Worm (Caenorhabditis elegans): ENCODE results near the gene B0285.3.

B0285.3 gene

DNA sequence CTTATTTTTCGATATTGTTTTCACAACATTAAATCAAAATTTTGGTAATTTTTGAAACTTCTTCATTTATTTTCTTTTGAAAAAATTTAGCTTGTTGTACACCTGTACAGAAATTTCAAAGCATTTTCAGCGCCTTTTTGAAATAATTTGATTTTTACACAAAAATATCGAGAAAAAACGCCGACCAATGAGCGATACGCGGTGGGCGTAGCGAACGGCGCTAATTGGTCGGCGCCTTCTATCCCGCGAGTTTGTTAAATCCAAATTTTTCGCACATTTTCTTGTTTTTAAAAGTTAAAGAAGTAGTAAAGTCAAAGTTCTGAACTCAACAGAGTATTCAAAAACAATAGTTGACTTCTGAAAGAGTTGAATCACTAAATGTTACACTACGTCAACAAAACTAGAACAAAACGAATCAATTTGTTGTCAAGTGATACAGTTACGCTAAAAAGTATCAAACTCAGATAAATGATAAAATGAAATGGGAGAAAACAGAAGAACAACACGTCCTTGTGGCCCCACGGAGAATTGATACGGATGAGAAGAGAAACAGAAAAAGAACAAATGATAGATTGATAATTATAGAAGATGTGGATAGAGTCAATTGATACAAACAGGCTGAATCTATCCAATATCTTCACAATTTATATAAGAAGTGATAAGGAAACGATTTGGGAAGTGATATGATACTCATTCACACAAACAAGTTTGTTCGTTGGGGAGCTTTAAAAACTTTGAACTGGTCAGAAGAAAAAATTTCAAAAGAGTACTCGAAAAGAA lies 14.7 kb downstream of the B0285.3 start:
- peak; percentile 75 for TF ChIP-seq blmp-1 (tag; optimal IDR thresholded peaks at IDR 0.05)
- peak in 5 of 6 experiments; percentile 56 to 89 (median 65) for TF ChIP-seq elt-3 (tag; optimal IDR thresholded peaks at IDR 0.05)
- TF ChIP-seq snu-23 (GFP tag; optimal IDR thresholded peaks at IDR 0.05): peak; percentile 41
- TF ChIP-seq nhr-85 (tag): peak; percentile 25
- no peak for TF ChIP-seq swsn-7 (tag; optimal IDR thresholded peaks at IDR 0.05)
- peak; percentile 4 for TF ChIP-seq nhr-20 (tag; optimal IDR thresholded peaks at IDR 0.05)
- peak; percentile 50 for TF ChIP-seq lin-14 (GFP tag; optimal IDR thresholded peaks at IDR 0.05)
- TF ChIP-seq aha-1 (tag; optimal IDR thresholded peaks at IDR 0.05): no peak
- TF ChIP-seq ztf-4 (tag; optimal IDR thresholded peaks at IDR 0.05): no peak

DNA sequence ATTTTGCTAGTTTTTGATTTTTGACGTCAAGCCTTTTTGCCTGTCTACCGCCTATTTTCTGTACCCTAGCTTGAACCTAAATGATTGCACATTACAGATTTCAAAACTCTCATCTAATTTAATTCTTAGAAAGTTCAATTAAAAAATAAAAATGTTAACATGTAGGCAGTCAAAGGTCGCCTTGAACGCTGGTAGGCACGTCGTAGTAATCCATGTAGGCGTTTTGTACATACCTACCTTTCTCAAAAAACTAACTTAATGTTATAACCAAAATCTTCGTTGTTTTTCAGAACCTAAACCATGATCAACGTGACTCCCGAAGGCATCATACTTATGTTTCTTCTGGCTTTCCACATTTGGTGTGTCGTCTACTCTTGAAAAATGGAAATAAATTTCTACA lies 19.3 kb downstream of the B0285.3 start, which contains the start of gene H38K22.9:
Gene H38K22.9 (plus strand): TSS at position 301 of the 400 bp plus-strand sequence.
- TF ChIP-seq ceh-63 (GFP tag; optimal IDR thresholded peaks at IDR 0.05) (no peak), efl-1 (optimal IDR thresholded peaks at IDR 0.05) (no peak), efl-1 (GFP tag; optimal IDR thresholded peaks at IDR 0.05 in 1 of 2) (peak in 1 of 2 experiments; percentile 63), lin-14 (GFP tag; optimal IDR thresholded peaks at IDR 0.05) (no peak), nhr-84 (tag; optimal IDR thresholded peaks at IDR 0.05) (no peak), tbx-2 (tag; optimal IDR thresholded peaks at IDR 0.05) (no peak), C16A3.4 (tag; optimal IDR thresholded peaks at IDR 0.05) (no peak), nhr-77 (tag; optimal IDR thresholded peaks at IDR 0.05) (no peak), nhr-85 (tag) (peak; percentile 25), nhr-47 (tag; optimal IDR thresholded peaks at IDR 0.05) (no peak), mdl-1 (tag; optimal IDR thresholded peaks at IDR 0.05) (no peak)

DNA sequence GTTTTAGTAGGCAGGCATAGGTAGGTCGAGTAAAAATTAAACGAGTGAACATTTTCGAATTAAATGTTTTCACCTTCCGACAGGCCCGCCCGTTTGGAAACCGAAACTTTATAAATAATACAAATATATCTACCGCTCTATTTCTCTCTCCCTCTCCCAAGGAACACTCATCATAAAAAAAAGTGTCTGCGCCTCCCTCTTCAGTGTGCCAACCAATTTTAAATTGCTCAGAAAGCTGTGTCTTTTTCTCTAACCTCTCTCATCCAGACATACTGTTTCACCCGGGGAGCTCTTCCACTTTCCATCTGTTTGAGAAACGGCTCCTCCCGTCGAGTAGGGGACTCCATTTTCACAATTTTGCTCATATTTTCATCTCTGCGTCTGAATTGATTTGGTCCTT lies 20.0 kb downstream of the B0285.3 start:
- no peak for TF ChIP-seq C16A3.4 (tag; optimal IDR thresholded peaks at IDR 0.05)
- no peak for TF ChIP-seq aha-1 (tag; optimal IDR thresholded peaks at IDR 0.05)
- peak; percentile 93 for TF ChIP-seq lin-14 (GFP tag; optimal IDR thresholded peaks at IDR 0.05)
- no peak for TF ChIP-seq hlh-17 (GFP tag; optimal IDR thresholded peaks at IDR 0.05; ENCODE audit: borderline replicate concordance)
- TF ChIP-seq lin-35 (GFP tag; optimal IDR thresholded peaks at IDR 0.05): peak in 1 of 2 experiments; percentile 37
- TF ChIP-seq unc-86 (tag; optimal IDR thresholded peaks at IDR 0.05): peak; percentile 30
- TF ChIP-seq ceh-90 (tag; optimal IDR thresholded peaks at IDR 0.05): no peak
- no peak for TF ChIP-seq hlh-4 (tag; optimal IDR thresholded peaks at IDR 0.05)
- TF ChIP-seq lin-39 (tag; optimal IDR thresholded peaks at IDR 0.05): no peak
- no peak for TF ChIP-seq grh-1 (GFP tag; IDR thresholded peaks at IDR 0.05)
- TF ChIP-seq snpc-4 (tag; optimal IDR thresholded peaks at IDR 0.05): peak; percentile 8
- TF ChIP-seq ets-5 (GFP tag; IDR thresholded peaks at IDR 0.05): no peak
- peak; percentile 11 for TF ChIP-seq xbp-1 (tag; optimal IDR thresholded peaks at IDR 0.05)
- TF ChIP-seq nhr-71 (tag; optimal IDR thresholded peaks at IDR 0.05): peak; percentile 63
- no peak for TF ChIP-seq efl-3 (GFP tag; optimal IDR thresholded peaks at IDR 0.05)
- TF ChIP-seq egl-27 (tag; optimal IDR thresholded peaks at IDR 0.05): no peak
- no peak for TF ChIP-seq mab-9 (GFP tag; IDR thresholded peaks at IDR 0.05)
- peak; percentile 48 for TF ChIP-seq mep-1 (tag; optimal IDR thresholded peaks at IDR 0.05)
- TF ChIP-seq dsc-1 (tag; optimal IDR thresholded peaks at IDR 0.05): peak; percentile 61
- TF ChIP-seq lsy-2 (tag; optimal IDR thresholded peaks at IDR 0.05): peak; percentile 40 to 56
- no peak for TF ChIP-seq fos-1 (tag; optimal IDR thresholded peaks at IDR 0.05)
- TF ChIP-seq swsn-7 (tag; optimal IDR thresholded peaks at IDR 0.05): peak; percentile 40
- TF ChIP-seq nhr-19 (GFP tag; conservative IDR thresholded peaks at IDR 0.05): 0 out of 2 replicates have a peak, but pooled peaks have one; percentile 10
- TF ChIP-seq unc-130 (tag; optimal IDR thresholded peaks at IDR 0.05): no peak
- TF ChIP-seq unc-62 (GFP tag; optimal IDR thresholded peaks at IDR 0.05): no peak
- no peak for TF ChIP-seq nhr-84 (tag; optimal IDR thresholded peaks at IDR 0.05)
- no peak for TF ChIP-seq alr-1 (tag; optimal IDR thresholded peaks at IDR 0.05; ENCODE audit: borderline replicate concordance)
- TF ChIP-seq unc-98 (GFP tag; IDR thresholded peaks at IDR 0.05): no peak
- TF ChIP-seq ceh-8 (GFP tag; optimal IDR thresholded peaks at IDR 0.05): peak; percentile 8
- TF ChIP-seq ztf-11 (tag; optimal IDR thresholded peaks at IDR 0.05): no peak
- no peak for TF ChIP-seq pax-3 (tag; optimal IDR thresholded peaks at IDR 0.05)
- TF ChIP-seq jun-1 (tag; optimal IDR thresholded peaks at IDR 0.05): no peak
- TF ChIP-seq fkh-10 (GFP tag; optimal IDR thresholded peaks at IDR 0.05): no peak
- TF ChIP-seq C34B4.2 (tag; optimal IDR thresholded peaks at IDR 0.05): no peak
- no peak for TF ChIP-seq nhr-11 (tag; optimal IDR thresholded peaks at IDR 0.05)

Measured in whole organism, L1 larva.